Fruit fly (Drosophila melanogaster): Measurements from ENCODE around the gene lz.
A peak's percentile ranks its signal among the peaks of the same experiment; 100 is the strongest.

DNA sequence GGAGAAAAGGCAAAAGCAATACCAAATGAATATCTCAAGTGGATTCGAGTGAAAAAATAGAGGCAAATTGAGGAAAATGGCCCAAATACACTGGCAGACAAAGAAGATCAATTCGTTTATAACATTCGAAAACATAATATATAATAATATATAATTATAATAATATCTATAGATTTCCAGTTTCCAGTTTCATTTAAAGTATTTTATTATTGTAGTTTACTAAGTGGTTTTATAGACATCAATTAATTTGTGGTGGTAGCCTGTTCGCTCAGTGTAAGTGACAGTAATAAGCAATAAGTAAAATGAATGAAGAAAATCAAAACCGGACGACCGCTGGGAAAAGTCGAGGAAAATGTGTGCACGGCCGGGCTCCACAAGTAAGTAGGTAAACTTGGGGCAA lies 65.9 kb downstream of the lz start:
- TF ChIP-seq Snoo (tag; optimal IDR thresholded peaks at IDR 0.05) (no peak), CG12605 (GFP tag; IDR thresholded peaks at IDR 0.05) (no peak), Pif1B (GFP tag; optimal IDR thresholded peaks at IDR 0.05) (no peak), CG14655 (GFP tag; optimal IDR thresholded peaks at IDR 0.05) (peak; percentile 2), CG9948 (tag; optimal IDR thresholded peaks at IDR 0.05) (no peak)

All from whole organism, pupa.